Worm (Caenorhabditis elegans): Measurements from ENCODE around the gene scyl-1.

DNA sequence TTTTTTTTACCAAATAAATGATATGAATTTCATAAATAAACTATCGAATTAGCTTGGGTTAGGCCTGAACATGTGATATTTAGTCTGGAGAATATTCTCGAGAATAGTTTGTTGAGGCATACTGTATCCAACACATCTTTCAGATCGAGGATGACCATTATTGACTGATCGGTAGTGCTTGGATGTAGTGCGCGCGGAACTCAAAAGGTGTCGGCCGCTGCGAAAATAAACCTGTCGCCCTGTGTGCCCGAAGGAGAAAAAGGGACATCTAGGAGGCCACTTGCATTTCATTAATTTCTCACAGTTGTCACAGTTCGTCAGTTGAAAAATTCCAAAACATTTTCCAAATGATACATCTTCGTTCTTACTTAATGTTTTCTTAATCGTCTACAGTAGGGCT, 22.6 kb upstream of the scyl-1 start:
- TF ChIP-seq ama-1 (optimal IDR thresholded peaks at IDR 0.05) (no peak), ztf-11 (tag; optimal IDR thresholded peaks at IDR 0.05) (no peak), Y55F3AM.14 (GFP tag; optimal IDR thresholded peaks at IDR 0.05) (no peak), lin-11 (tag; optimal IDR thresholded peaks at IDR 0.05) (no peak), zag-1 (tag; optimal IDR thresholded peaks at IDR 0.05) (no peak), unc-39 (tag; optimal IDR thresholded peaks at IDR 0.05) (no peak), ztf-1 (GFP tag; conservative IDR thresholded peaks at IDR 0.05) (no peak), alr-1 (tag; optimal IDR thresholded peaks at IDR 0.05) (no peak), nhr-237 (tag; optimal IDR thresholded peaks at IDR 0.05) (no peak), nhr-12 (tag; optimal IDR thresholded peaks at IDR 0.05) (no peak), skn-1 (tag; optimal IDR thresholded peaks at IDR 0.05) (no peak), nhr-6 (tag; optimal IDR thresholded peaks at IDR 0.05) (no peak), nhr-77 (tag; optimal IDR thresholded peaks at IDR 0.05) (no peak), snpc-4 (tag; optimal IDR thresholded peaks at IDR 0.05) (no peak)

Data from whole organism, L2 larva.